Worm (Caenorhabditis elegans): Measurements from ENCODE around the gene F38B7.3.

- TF ChIP-seq zag-1 (tag; optimal IDR thresholded peaks at IDR 0.05), result no peak
- no peak for TF ChIP-seq fos-1 (tag; optimal IDR thresholded peaks at IDR 0.05)
- no peak for TF ChIP-seq lin-15B (tag; optimal IDR thresholded peaks at IDR 0.05)
- TF ChIP-seq nhr-77 (tag; optimal IDR thresholded peaks at IDR 0.05), result no peak
- no peak for TF ChIP-seq ets-5 (GFP tag; IDR thresholded peaks at IDR 0.05)
- TF ChIP-seq fkh-8 (tag; optimal IDR thresholded peaks at IDR 0.05), result no peak
- no peak for TF ChIP-seq fkh-4 (tag; optimal IDR thresholded peaks at IDR 0.05; ENCODE audit: borderline replicate concordance)
- no peak for TF ChIP-seq ztf-4 (tag; optimal IDR thresholded peaks at IDR 0.05)
- no peak for TF ChIP-seq mep-1 (tag; optimal IDR thresholded peaks at IDR 0.05)
- no peak for TF ChIP-seq elt-3 (tag; optimal IDR thresholded peaks at IDR 0.05)
- TF ChIP-seq jun-1 (tag; optimal IDR thresholded peaks at IDR 0.05), result no peak
- TF ChIP-seq unc-62 (GFP tag; optimal IDR thresholded peaks at IDR 0.05), result no peak
- TF ChIP-seq egl-27 (tag; optimal IDR thresholded peaks at IDR 0.05), result no peak
- TF ChIP-seq nhr-84 (tag; optimal IDR thresholded peaks at IDR 0.05), result no peak
Measured at ce11 chrV:11500980-11501379, 47.9 kb upstream of the F38B7.3 start.
